Worm (Caenorhabditis elegans): ENCODE data around the gene F54C9.9.

Gene F54C9.9

DNA sequence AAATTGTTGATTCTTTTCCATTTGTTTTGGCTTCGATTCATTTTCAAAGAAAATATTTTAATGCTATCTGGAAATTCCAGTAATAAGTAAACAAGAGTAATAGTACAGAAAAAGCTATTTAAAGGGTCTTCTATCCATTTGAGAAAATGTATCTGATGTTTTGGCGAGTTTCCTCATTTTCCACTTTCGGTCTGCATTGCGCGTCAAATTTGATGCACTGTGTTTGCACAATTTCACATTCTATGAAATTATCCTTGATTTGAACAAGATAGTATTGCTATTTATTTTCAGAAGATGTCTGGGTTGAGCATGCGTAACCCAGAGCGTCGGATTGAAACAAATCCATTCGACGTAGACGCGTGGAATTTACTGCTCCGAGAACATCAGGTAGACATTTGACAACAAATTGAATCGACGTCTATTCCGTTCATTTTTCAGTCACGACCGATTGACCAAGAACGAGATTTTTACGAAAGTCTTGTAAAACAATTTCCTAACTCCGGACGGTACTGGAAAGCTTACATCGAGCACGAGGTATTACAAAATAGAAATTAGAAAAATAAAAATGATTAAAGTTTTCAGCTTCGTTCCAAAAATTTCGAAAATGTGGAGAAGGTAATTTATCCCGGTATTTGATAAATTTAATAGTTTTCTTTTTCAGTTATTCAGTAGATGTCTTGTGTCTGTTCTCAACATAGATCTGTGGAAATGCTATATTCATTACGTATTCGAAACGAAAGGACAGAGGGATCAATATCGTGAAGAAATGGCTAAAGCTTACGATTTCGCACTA is 25.9 kb downstream of the F54C9.9 start, which contains the start of gene suf-1 (continued):
- peak; percentile 24 for TF ChIP-seq attf-5 (GFP tag; optimal IDR thresholded peaks at IDR 0.05)
- TF ChIP-seq aptf-2 (GFP tag; conservative IDR thresholded peaks at IDR 0.05), result no peak
- TF ChIP-seq snpc-4 (GFP tag; optimal IDR thresholded peaks at IDR 0.05), result peak; percentile 49
- TF ChIP-seq snpc-4 (tag; optimal IDR thresholded peaks at IDR 0.05), result peak in 3 of 4 experiments; percentile 29 to 81 (median 42)
- no peak for TF ChIP-seq dpff-1 (tag; optimal IDR thresholded peaks at IDR 0.05)

DNA sequence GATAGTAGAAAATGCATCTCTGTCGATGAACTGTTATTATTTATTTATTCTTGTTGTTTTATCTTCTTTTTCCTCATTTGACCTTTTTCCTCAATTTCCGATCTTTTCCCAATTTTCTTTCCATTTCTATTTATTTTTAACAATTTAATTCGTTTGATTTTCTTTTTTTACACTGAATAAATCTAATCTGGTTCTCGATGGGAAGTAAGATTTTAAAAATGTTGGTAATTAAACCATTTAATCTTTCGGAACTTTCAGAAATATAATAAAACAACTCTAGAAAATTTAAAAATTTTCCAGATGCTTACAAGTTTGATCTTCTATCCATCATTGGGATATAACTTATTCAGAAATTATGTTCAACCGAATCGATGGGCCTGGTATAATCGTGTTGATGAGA is 28.7 kb downstream of the F54C9.9 start, which contains the start of gene F28C6.8:
Gene F28C6.8 (plus strand): TSS at position 301 of the 400 bp plus-strand sequence.
- no peak for TF ChIP-seq ztf-26 (tag; optimal IDR thresholded peaks at IDR 0.05)
- no peak for TF ChIP-seq mcd-1 (GFP tag; IDR thresholded peaks at IDR 0.05)
- TF ChIP-seq F55B11.4 (tag; optimal IDR thresholded peaks at IDR 0.05; ENCODE audit: borderline replicate concordance, insufficient read depth), result no peak
- TF ChIP-seq ekl-4 (GFP tag; IDR thresholded peaks at IDR 0.05), result no peak
- TF ChIP-seq F49E8.2 (tag; optimal IDR thresholded peaks at IDR 0.05; ENCODE audit: insufficient read depth), result peak; percentile 16
- TF ChIP-seq F22D6.2 (tag; optimal IDR thresholded peaks at IDR 0.05), result no peak
- TF ChIP-seq tbx-9 (tag; optimal IDR thresholded peaks at IDR 0.05; ENCODE audit: borderline replicate concordance), result no peak

DNA sequence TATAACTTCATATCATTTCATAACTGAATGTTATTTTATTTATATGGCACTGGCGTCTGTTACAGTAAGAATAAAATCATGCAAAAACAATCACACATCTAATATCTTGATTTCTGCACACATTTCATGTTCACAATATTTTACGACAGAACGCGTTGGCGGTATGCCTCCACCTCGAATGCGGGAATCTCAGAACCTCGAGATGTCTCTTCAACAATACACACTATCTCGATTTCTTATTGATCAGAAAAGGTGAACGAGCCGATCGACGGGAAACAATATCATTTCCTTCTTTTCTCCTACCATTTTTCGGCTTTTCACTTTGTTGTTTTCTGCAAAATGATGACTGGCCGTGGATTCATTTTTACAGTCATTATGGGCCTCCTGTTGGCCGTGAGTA is 29.8 kb downstream of the F54C9.9 start, which contains the start of gene F28C6.10:
Gene F28C6.10 (plus strand): TSS at position 301 of the 400 bp plus-strand sequence.
- TF ChIP-seq him-1 (tag; optimal IDR thresholded peaks at IDR 0.05) (peak; percentile 28), hmg-1.2 (GFP tag; IDR thresholded peaks at IDR 0.05) (no peak), ccch-3 (GFP tag; optimal IDR thresholded peaks at IDR 0.05) (no peak)

DNA sequence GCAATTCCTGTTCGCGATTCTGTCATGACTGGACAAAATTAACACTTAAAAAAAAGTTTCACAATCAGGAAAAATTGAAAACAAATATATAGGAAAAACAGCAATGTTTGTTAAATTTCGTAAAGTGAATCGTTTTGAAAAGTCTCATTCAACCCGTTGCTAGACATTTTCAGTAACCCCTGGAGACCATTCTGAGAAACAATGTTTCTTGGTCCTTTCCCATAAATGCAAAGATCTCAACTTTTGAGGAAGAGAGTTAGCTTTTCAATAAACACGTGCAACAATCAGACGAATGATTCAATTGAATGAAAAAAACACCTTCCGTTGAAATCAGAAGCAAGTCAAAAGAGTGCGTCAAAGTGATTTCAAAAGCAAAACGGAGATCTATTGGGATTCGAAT is 32.2 kb downstream of the F54C9.9 start, which contains the start of gene F28C6.9:
Gene F28C6.9 (minus strand): TSS at position 101 of the 400 bp plus-strand sequence.
- TF ChIP-seq lsy-27 (tag; optimal IDR thresholded peaks at IDR 0.05; ENCODE audit: borderline replicate concordance, insufficient read depth) (no peak), snpc-3.4 (tag; optimal IDR thresholded peaks at IDR 0.05) (no peak), ceh-27 (GFP tag; optimal IDR thresholded peaks at IDR 0.05) (no peak), sptf-2 (GFP tag; optimal IDR thresholded peaks at IDR 0.05) (no peak), attf-5 (GFP tag; optimal IDR thresholded peaks at IDR 0.05) (no peak), rec-8 (tag; optimal IDR thresholded peaks at IDR 0.05) (no peak), lag-1 (GFP tag; IDR thresholded peaks at IDR 0.05) (no peak), F37B4.10 (GFP tag; IDR thresholded peaks at IDR 0.05) (no peak)

DNA sequence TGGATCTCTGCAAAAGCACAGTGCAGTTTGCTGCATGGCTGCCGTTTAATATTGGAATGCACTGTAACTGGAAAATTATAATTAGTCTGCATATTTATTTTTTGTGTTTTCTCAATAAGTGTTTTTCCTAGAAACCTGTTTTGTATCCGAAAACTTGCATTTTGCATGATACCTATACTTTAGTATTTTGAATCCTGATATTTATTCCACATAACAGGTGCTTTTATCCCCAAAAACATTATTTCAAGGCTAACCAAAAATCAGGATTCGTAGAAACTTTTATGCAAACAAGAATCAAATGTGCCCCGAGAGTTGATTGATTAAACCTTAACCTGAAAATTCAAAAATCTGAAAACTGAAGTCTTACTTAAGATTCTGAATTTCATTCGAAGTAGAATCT is 32.7 kb downstream of the F54C9.9 start:
- no peak for TF ChIP-seq T26A5.8 (tag; optimal IDR thresholded peaks at IDR 0.05)
- no peak for TF ChIP-seq madf-10 (tag; optimal IDR thresholded peaks at IDR 0.05)
- TF ChIP-seq K11D2.4 (GFP tag; IDR thresholded peaks at IDR 0.05), result no peak
- TF ChIP-seq nhr-179 (tag; optimal IDR thresholded peaks at IDR 0.05), result no peak
- no peak for TF ChIP-seq let-607 (tag; optimal IDR thresholded peaks at IDR 0.05)
- TF ChIP-seq nhr-80 (tag; optimal IDR thresholded peaks at IDR 0.05), result no peak
- TF ChIP-seq ceh-91 (GFP tag; IDR thresholded peaks at IDR 0.05), result no peak
- TF ChIP-seq bed-1 (GFP tag; IDR thresholded peaks at IDR 0.05), result no peak
- no peak for TF ChIP-seq egl-18 (GFP tag; IDR thresholded peaks at IDR 0.05)
- TF ChIP-seq snpc-4 (GFP tag; optimal IDR thresholded peaks at IDR 0.05), result no peak
- no peak for TF ChIP-seq snpc-4 (tag; optimal IDR thresholded peaks at IDR 0.05)
